Worm (Caenorhabditis elegans): ENCODE results near the gene T13C5.10.

- TF ChIP-seq nfya-1 (tag; optimal IDR thresholded peaks at IDR 0.05; ENCODE audit: borderline replicate concordance, insufficient read depth): no peak
- no peak for TF ChIP-seq nhr-179 (tag; optimal IDR thresholded peaks at IDR 0.05)
- TF ChIP-seq snpc-4 (GFP tag; optimal IDR thresholded peaks at IDR 0.05): no peak
- no peak for TF ChIP-seq snpc-4 (tag; optimal IDR thresholded peaks at IDR 0.05)
- no peak for TF ChIP-seq rec-8 (tag; optimal IDR thresholded peaks at IDR 0.05)
- no peak for TF ChIP-seq lin-54 (GFP tag; optimal IDR thresholded peaks at IDR 0.05)
- no peak for TF ChIP-seq cebp-1 (GFP tag; IDR thresholded peaks at IDR 0.05)
- no peak for TF ChIP-seq cebp-1 (tag; optimal IDR thresholded peaks at IDR 0.05)
These were observed 28.6 kb downstream of the T13C5.10 start, which contains the start of gene lrch-1 for ce11 chrX:6216551-6216950.

Measured in whole organism, young adult.